Fruit fly (Drosophila melanogaster) whole organism, wandering third instar larva: ENCODE measurements around the gene CrebB.

Experiments used
- Abd-B ChIP-seq: fragments of >200 bp; optimal IDR thresholded peaks from 2 replicates; lab custom pipeline; 2017; ENCODE audit warnings: missing biosample characterization, missing genetic modification characterization
- CG32264 ChIP-seq: fragments of 200-800 bp; sonication (Bioruptor generic); optimal IDR thresholded peaks from 2 replicates; lab custom pipeline; 2016; ENCODE audit warnings: missing biosample characterization, missing genetic modification characterization
- CG9705 ChIP-seq: fragments of 200-800 bp; sonication (Bioruptor generic); optimal IDR thresholded peaks from 2 replicates; lab custom pipeline; 2018; ENCODE audit warnings: missing biosample characterization, mild to moderate bottlenecking, missing genetic modification characterization
- CrebA ChIP-seq: fragments of 200-800 bp; sonication (Bioruptor generic); optimal IDR thresholded peaks from 2 replicates; lab custom pipeline; 2016; ENCODE audit warnings: missing biosample characterization, mild to moderate bottlenecking, missing genetic modification characterization, borderline replicate concordance
- Dfd ChIP-seq: fragments of >200 bp; optimal IDR thresholded peaks from 2 replicates; lab custom pipeline; 2017; ENCODE audit warnings: missing biosample characterization, missing genetic modification characterization
- Dif ChIP-seq: fragments of 200-275, 200-300 bp; sonication (Bioruptor generic); optimal IDR thresholded peaks from 2 replicates; lab custom pipeline; 2018; ENCODE audit warnings: missing biosample characterization, missing genetic modification characterization; ENCODE audit not compliant: partially characterized antibody
- GATAd ChIP-seq: sonication (Bioruptor generic); optimal IDR thresholded peaks from 2 replicates; lab custom pipeline; 2016; ENCODE audit warnings: missing biosample characterization, missing genetic modification characterization
- HLH106 ChIP-seq: fragments of 200-800 bp; optimal IDR thresholded peaks from 3 replicates; lab custom pipeline; 2019; ENCODE audit warnings: missing biosample characterization, mild to moderate bottlenecking, missing genetic modification characterization, moderate library complexity
- Hnf4 ChIP-seq: fragments of 200-800 bp; sonication (Bioruptor generic); optimal IDR thresholded peaks from 2 replicates; lab custom pipeline; 2016; ENCODE audit warnings: missing biosample characterization, mild to moderate bottlenecking, missing genetic modification characterization
- Hr78 ChIP-seq: fragments of >200 bp; optimal IDR thresholded peaks from 2 replicates; lab custom pipeline; 2017; ENCODE audit warnings: missing biosample characterization, missing genetic modification characterization
- Hr83 ChIP-seq: fragments of 200-300 bp; sonication (Bioruptor generic); optimal IDR thresholded peaks from 2 replicates; lab custom pipeline; 2016; ENCODE audit warnings: missing biosample characterization, mild to moderate bottlenecking, missing genetic modification characterization, moderate library complexity; ENCODE audit not compliant: poor library complexity, severe bottlenecking
- Jra ChIP-seq: sonication (Bioruptor generic); optimal IDR thresholded peaks from 2 replicates; lab custom pipeline; 2016; ENCODE audit warnings: missing biosample characterization, missing genetic modification characterization
- Mio ChIP-seq: sonication (Bioruptor generic); optimal IDR thresholded peaks from 2 replicates; lab custom pipeline; 2016; ENCODE audit warnings: missing biosample characterization, missing genetic modification characterization
- Myc ChIP-seq: fragments of >200 bp; optimal IDR thresholded peaks from 2 replicates; lab custom pipeline; 2017
- N ChIP-seq: fragments of >200 bp; optimal IDR thresholded peaks from 2 replicates; lab custom pipeline; 2018; ENCODE audit warnings: missing biosample characterization, missing external identifiers, missing genetic modification characterization
- OdsH ChIP-seq: fragments of 200-800 bp; sonication (Bioruptor generic); optimal IDR thresholded peaks from 2 replicates; lab custom pipeline; 2016; ENCODE audit warnings: missing biosample characterization, mild to moderate bottlenecking, missing genetic modification characterization
- Rel ChIP-seq, 2 experiments: fragments of 200-800 bp; sonication (Bioruptor generic) in 1 of 2; optimal IDR thresholded peaks; 2 replicates in 1 of 2; 3 replicates in 1 of 2; lab custom pipeline; 2016 to 2019; ENCODE audit warnings: mild to moderate bottlenecking in 2 of 2, missing biosample characterization in 2 of 2, missing genetic modification characterization in 2 of 2, moderate library complexity in 1 of 2
- Sp1 ChIP-seq: fragments of 200-800 bp; sonication (Bioruptor generic); optimal IDR thresholded peaks from 3 replicates; lab custom pipeline; 2019; ENCODE audit warnings: missing biosample characterization, mild to moderate bottlenecking, missing genetic modification characterization, moderate library complexity
- Vsx2 ChIP-seq: fragments of 200-300, 225-300 bp; sonication (Bioruptor generic); optimal IDR thresholded peaks from 2 replicates; lab custom pipeline; 2018; ENCODE audit warnings: missing biosample characterization, missing genetic modification characterization; ENCODE audit not compliant: partially characterized antibody
- br ChIP-seq: fragments of 200-800 bp; sonication (Bioruptor generic); optimal IDR thresholded peaks from 2 replicates; lab custom pipeline; 2016; ENCODE audit warnings: missing biosample characterization, missing genetic modification characterization
- brk ChIP-seq: fragments of 200-800 bp; sonication (Bioruptor generic); optimal IDR thresholded peaks from 2 replicates; lab custom pipeline; 2016; ENCODE audit warnings: missing biosample characterization, mild to moderate bottlenecking, missing genetic modification characterization
- dl ChIP-seq, 2 experiments: fragments of 175-275, 200-275 bp in 1 of 2; fragments of 200-275 bp in 1 of 2; sonication (Bioruptor generic); optimal IDR thresholded peaks; lab custom pipeline; 2018; ENCODE audit warnings: mild to moderate bottlenecking in 2 of 2, missing biosample characterization in 2 of 2, missing genetic modification characterization in 2 of 2, moderate library complexity in 2 of 2; ENCODE audit not compliant: partially characterized antibody in 2 of 2, insufficient read depth in 1 of 2
- dmrt93B ChIP-seq: fragments of 200-800 bp; sonication (Bioruptor generic); optimal IDR thresholded peaks from 2 replicates; lab custom pipeline; 2018; ENCODE audit warnings: missing biosample characterization, mild to moderate bottlenecking, missing genetic modification characterization
- dsf ChIP-seq: sonication (Bioruptor generic); optimal IDR thresholded peaks from 2 replicates; lab custom pipeline; 2016; ENCODE audit warnings: missing biosample characterization, missing genetic modification characterization, borderline replicate concordance
- ey ChIP-seq: fragments of 200-800 bp; sonication (Bioruptor generic); optimal IDR thresholded peaks from 2 replicates; lab custom pipeline; 2016; ENCODE audit warnings: missing biosample characterization, missing genetic modification characterization
- foxo ChIP-seq, 2 experiments: fragments of 200-800 bp; sonication (Bioruptor generic); optimal IDR thresholded peaks; 2 replicates in 1 of 2; 3 replicates in 1 of 2; lab custom pipeline; 2016 to 2017; ENCODE audit warnings: missing biosample characterization in 2 of 2, missing genetic modification characterization in 2 of 2
- fru ChIP-seq: fragments of 200-800 bp; sonication (Bioruptor generic); optimal IDR thresholded peaks from 3 replicates; lab custom pipeline; 2016; ENCODE audit warnings: missing biosample characterization, mild to moderate bottlenecking, missing genetic modification characterization
- h ChIP-seq: fragments of 200-800 bp; sonication (Bioruptor generic); optimal IDR thresholded peaks from 3 replicates; lab custom pipeline; 2016; ENCODE audit warnings: missing biosample characterization, mild to moderate bottlenecking, missing genetic modification characterization
- jim ChIP-seq: fragments of 175-275, 200-325 bp; sonication (Bioruptor generic); optimal IDR thresholded peaks from 2 replicates; lab custom pipeline; 2016; ENCODE audit warnings: missing biosample characterization, mild to moderate bottlenecking, missing genetic modification characterization
- lola ChIP-seq: fragments of >200 bp; optimal IDR thresholded peaks from 2 replicates; lab custom pipeline; 2017; ENCODE audit warnings: missing biosample characterization, missing genetic modification characterization
- pan ChIP-seq: fragments of >200 bp; optimal IDR thresholded peaks from 2 replicates; lab custom pipeline; 2017
- psq ChIP-seq: fragments of 200-800 bp; sonication (Bioruptor generic); optimal IDR thresholded peaks from 3 replicates; lab custom pipeline; 2017; ENCODE audit warnings: missing biosample characterization, mild to moderate bottlenecking, missing genetic modification characterization, moderate library complexity
- rgr ChIP-seq: fragments of 200-800 bp; sonication (Bioruptor generic); optimal IDR thresholded peaks from 3 replicates; lab custom pipeline; 2016; ENCODE audit warnings: missing biosample characterization, mild to moderate bottlenecking, missing genetic modification characterization
- sage ChIP-seq: fragments of 200-800 bp; sonication (Bioruptor generic); optimal IDR thresholded peaks from 2 replicates; lab custom pipeline; 2016; ENCODE audit warnings: missing biosample characterization, mild to moderate bottlenecking, missing genetic modification characterization
- sv ChIP-seq: fragments of 200-800 bp; sonication (Bioruptor generic); optimal IDR thresholded peaks from 3 replicates; lab custom pipeline; 2016; ENCODE audit warnings: missing biosample characterization, missing genetic modification characterization
- tai ChIP-seq: sonication (Bioruptor generic); optimal IDR thresholded peaks from 2 replicates; lab custom pipeline; 2016; ENCODE audit warnings: missing biosample characterization, missing genetic modification characterization
- usp ChIP-seq: fragments of >200 bp; optimal IDR thresholded peaks from 2 replicates; lab custom pipeline; 2017; ENCODE audit warnings: missing biosample characterization, missing genetic modification characterization
- woc ChIP-seq: sonication (Bioruptor generic); optimal IDR thresholded peaks from 2 replicates; lab custom pipeline; 2016; ENCODE audit warnings: missing biosample characterization, mild to moderate bottlenecking, missing genetic modification characterization

Gene CrebB

dm6 chrX:18366033-18366850, at the start of gene CrebB:
Gene CrebB (plus strand): TSS chrX:18366357.
- TF ChIP-seq dl (GFP tag; optimal IDR thresholded peaks at IDR 0.05; lab: Kevin White, UChicago; ENCODE audit: insufficient read depth in 1 of 2, partially characterized antibody in 2 of 2) (peak in 1 of 2 experiments; percentile 15), Hnf4 (GFP tag; lab: Kevin White, UChicago) (no peak), psq (GFP tag; lab: Kevin White, UChicago) (no peak), h (GFP tag; lab: Kevin White, UChicago) (peak; percentile 56), Abd-B (GFP tag; lab: Kevin White, UChicago) (no peak), Vsx2 (peak; percentile 51), Dif (GFP tag; lab: Kevin White, UChicago) (peak; percentile 53), CrebA (GFP tag; lab: Kevin White, UChicago) (peak; percentile 89), fru (peak; percentile 29), brk (GFP tag; lab: Kevin White, UChicago) (no peak), pan (lab: Kevin White, UChicago) (no peak), CG9705 (GFP tag; lab: Kevin White, UChicago) (no peak), br (peak; percentile 56), ey (GFP tag; lab: Kevin White, UChicago) (peak; percentile 52), jim (no peak), tai (GFP tag; lab: Kevin White, UChicago) (no peak), sv (no peak), dmrt93B (GFP tag; lab: Kevin White, UChicago) (no peak), HLH106 (tag; lab: Kevin White, UChicago) (no peak), sage (no peak), foxo (GFP tag; optimal IDR thresholded peaks at IDR 0.05; lab: Kevin White, UChicago) (peak in 1 of 2 experiments; percentile 24), Jra (no peak), woc (no peak), rgr (peak; percentile 48), Myc (lab: Kevin White, UChicago) (no peak), lola (no peak), Sp1 (GFP tag; lab: Kevin White, UChicago) (no peak), Hr83 (GFP tag; lab: Kevin White, UChicago) (peak; percentile 63), Hr78 (GFP tag; lab: Kevin White, UChicago) (no peak), usp (GFP tag; lab: Kevin White, UChicago) (no peak), dsf (GFP tag; lab: Kevin White, UChicago) (no peak), Dfd (GFP tag; lab: Kevin White, UChicago) (no peak), OdsH (GFP tag; lab: Kevin White, UChicago) (peak; percentile 30), CG32264 (GFP tag; lab: Kevin White, UChicago) (no peak), Mio (GFP tag; lab: Kevin White, UChicago) (peak; percentile 51), N (GFP tag; lab: Kevin White, UChicago) (no peak), Rel (GFP tag; optimal IDR thresholded peaks at IDR 0.05; lab: Kevin White, UChicago) (no peak), Rel (tag; optimal IDR thresholded peaks at IDR 0.05; lab: Kevin White, UChicago) (peak; percentile 46), GATAd (GFP tag; lab: Kevin White, UChicago) (no peak)

DNA sequence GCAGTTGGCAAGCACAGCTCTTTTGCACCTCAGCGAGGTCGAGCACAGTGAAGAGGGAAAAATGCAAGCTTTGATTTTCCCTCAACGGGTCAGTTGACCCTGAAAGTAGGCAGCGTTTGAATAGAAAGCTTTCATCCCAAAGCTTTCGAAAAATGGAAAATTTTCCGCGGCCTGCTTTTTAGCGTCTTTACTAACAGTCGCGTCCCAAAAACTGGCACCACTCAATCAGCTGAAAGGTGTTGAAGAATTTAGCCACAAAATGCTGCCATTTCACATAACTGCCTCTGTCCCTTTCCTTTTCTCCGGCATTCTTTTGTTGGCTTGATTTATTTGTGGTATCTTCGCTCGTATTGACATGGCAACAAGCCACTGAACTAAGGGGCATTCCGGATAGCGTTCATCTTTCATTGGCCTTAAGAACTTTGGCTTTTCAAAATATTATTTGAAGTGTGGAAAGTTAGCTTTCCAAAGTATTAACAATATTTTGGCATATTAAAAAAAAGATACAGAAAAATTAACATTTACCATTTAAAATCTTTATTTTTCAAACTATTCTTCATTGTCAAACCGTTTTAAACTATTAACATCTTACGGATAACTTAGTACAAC, 46.1 kb upstream of the CrebB start:
- TF ChIP-seq rgr: peak; percentile 28
- no peak for TF ChIP-seq usp (GFP tag; lab: Kevin White, UChicago)
- TF ChIP-seq psq (GFP tag; lab: Kevin White, UChicago): peak; percentile 6
- TF ChIP-seq Hnf4 (GFP tag; lab: Kevin White, UChicago): peak; percentile 34
- TF ChIP-seq N (GFP tag; lab: Kevin White, UChicago): peak; percentile 42
- peak; percentile 77 for TF ChIP-seq Myc (lab: Kevin White, UChicago)
- peak in 1 of 2 experiments; percentile 5 for TF ChIP-seq foxo (GFP tag; optimal IDR thresholded peaks at IDR 0.05; lab: Kevin White, UChicago)
- TF ChIP-seq h (GFP tag; lab: Kevin White, UChicago): peak; percentile 3
- TF ChIP-seq ey (GFP tag; lab: Kevin White, UChicago): peak; percentile 57
- TF ChIP-seq Mio (GFP tag; lab: Kevin White, UChicago): no peak
- TF ChIP-seq Sp1 (GFP tag; lab: Kevin White, UChicago): peak; percentile 12
